Fruit fly (Drosophila melanogaster) whole organism, embryonic: ENCODE results near the gene velo.

Experiments used
- Aef1 ChIP-seq: fragments of 200-800 bp; sonication (Bioruptor generic); IDR thresholded peaks from 3 replicates; pipeline ENCODE4 v1.3.6; 2022; ENCODE audit warnings: missing biosample characterization, missing genetic modification characterization
- Antp ChIP-seq: fragments of 200-800 bp; sonication (Bioruptor generic); optimal IDR thresholded peaks from 3 replicates; lab custom pipeline; 2016; ENCODE audit warnings: missing biosample characterization, missing genetic modification characterization
- Awh ChIP-seq: fragments of 200-800 bp; sonication (Bioruptor generic); IDR thresholded peaks from 2 replicates; pipeline ENCODE4, ENCODE4 v1.3.6; 2022; ENCODE audit warnings: missing biosample characterization, missing genetic modification characterization
- CG1233 ChIP-seq: fragments of 200-800 bp; sonication (Bioruptor generic); optimal IDR thresholded peaks from 4 replicates; lab custom pipeline; 2018; ENCODE audit warnings: missing biosample characterization, mild to moderate bottlenecking, missing genetic modification characterization
- CG13123 ChIP-seq: fragments of 200-800 bp; sonication (Bioruptor generic); optimal IDR thresholded peaks from 2 replicates; lab custom pipeline; 2016; ENCODE audit warnings: missing biosample characterization, missing genetic modification characterization
- CG14667 ChIP-seq: fragments of 200-800 bp; sonication (Bioruptor generic); IDR thresholded peaks from 2 replicates; pipeline ENCODE4 v1.3.6; 2022; ENCODE audit warnings: missing biosample characterization, missing genetic modification characterization
- CG14860 ChIP-seq: fragments of 200-800 bp; sonication (Bioruptor generic); IDR thresholded peaks from 3 replicates; pipeline ENCODE4 v1.3.6; 2022; ENCODE audit warnings: missing biosample characterization, missing genetic modification characterization; ENCODE audit not compliant: partially characterized antibody
- CG1602 ChIP-seq: fragments of 200-800 bp; sonication (Bioruptor generic); optimal IDR thresholded peaks from 3 replicates; lab custom pipeline; 2016; ENCODE audit warnings: missing biosample characterization, missing genetic modification characterization
- CG17186 ChIP-seq: fragments of 200-800 bp; sonication (Bioruptor generic); optimal IDR thresholded peaks from 3 replicates; lab custom pipeline; 2017; ENCODE audit warnings: missing biosample characterization, missing genetic modification reagents, missing genetic modification characterization
- CG2116 ChIP-seq: fragments of 200-800 bp; sonication (Bioruptor generic); optimal IDR thresholded peaks from 3 replicates; lab custom pipeline; 2018; ENCODE audit warnings: missing biosample characterization, mild to moderate bottlenecking, missing genetic modification characterization
- CG34376 ChIP-seq: fragments of 200-800 bp; sonication (Bioruptor generic); optimal IDR thresholded peaks from 2 replicates; lab custom pipeline; 2018; ENCODE audit warnings: missing biosample characterization, mild to moderate bottlenecking, missing genetic modification characterization
- CG7745 ChIP-seq: fragments of 200-800 bp; sonication (Bioruptor generic); optimal IDR thresholded peaks from 2 replicates; lab custom pipeline; 2018; ENCODE audit warnings: missing biosample characterization, mild to moderate bottlenecking, missing genetic modification characterization, moderate library complexity
- CG7839 ChIP-seq: fragments of 200-800 bp; sonication (Bioruptor generic); optimal IDR thresholded peaks from 3 replicates; lab custom pipeline; 2018; ENCODE audit warnings: missing biosample characterization, mild to moderate bottlenecking, missing genetic modification characterization, moderate library complexity
- CG7963 ChIP-seq: fragments of 200-800 bp; sonication (Bioruptor generic); IDR thresholded peaks from 3 replicates; pipeline ENCODE4 v1.3.6; 2022; ENCODE audit warnings: missing biosample characterization, missing genetic modification characterization; ENCODE audit not compliant: partially characterized antibody
- CG8359 ChIP-seq: fragments of 200-800 bp; sonication (Bioruptor generic); optimal IDR thresholded peaks from 2 replicates; lab custom pipeline; 2017; ENCODE audit warnings: missing biosample characterization, mild to moderate bottlenecking, missing genetic modification characterization, borderline replicate concordance
- CG9727 ChIP-seq: fragments of 200-800 bp; sonication (Bioruptor generic); optimal IDR thresholded peaks from 3 replicates; lab custom pipeline; 2017; ENCODE audit warnings: missing biosample characterization, mild to moderate bottlenecking, missing genetic modification characterization
- CoRest ChIP-seq: fragments of 200-800 bp; sonication (Bioruptor generic); optimal IDR thresholded peaks from 3 replicates; lab custom pipeline; 2018; ENCODE audit warnings: missing biosample characterization, mild to moderate bottlenecking, missing genetic modification characterization, moderate library complexity
- ERR ChIP-seq: fragments of 200-800 bp; sonication (Bioruptor generic); optimal IDR thresholded peaks from 2 replicates; lab custom pipeline; 2016; ENCODE audit warnings: missing biosample characterization, missing genetic modification characterization
- Ets65A ChIP-seq: fragments of 200-800 bp; sonication (Bioruptor generic); peaks from one replicate; lab custom pipeline; 2016; ENCODE audit warnings: missing biosample characterization, missing genetic modification characterization
- H2.0 ChIP-seq: fragments of 200-800 bp; sonication (Bioruptor generic); IDR thresholded peaks from 2 replicates; pipeline ENCODE4 v1.3.6; 2022; ENCODE audit warnings: missing biosample characterization, missing genetic modification characterization
- HmgD ChIP-seq: fragments of 200-800 bp; sonication (Bioruptor generic); optimal IDR thresholded peaks from 3 replicates; lab custom pipeline; 2016; ENCODE audit warnings: missing biosample characterization, missing genetic modification characterization
- Hmx ChIP-seq: fragments of 200-800 bp; sonication (Bioruptor generic); optimal IDR thresholded peaks from 2 replicates; lab custom pipeline; 2016; ENCODE audit warnings: missing biosample characterization, missing genetic modification characterization
- Hsf ChIP-seq: fragments of 200-800 bp; sonication (Bioruptor generic); optimal IDR thresholded peaks from 3 replicates; lab custom pipeline; 2016; ENCODE audit warnings: missing biosample characterization, missing genetic modification characterization
- Mes4 ChIP-seq: fragments of 200-800 bp; sonication (Bioruptor generic); optimal IDR thresholded peaks from 2 replicates; lab custom pipeline; 2016; ENCODE audit warnings: missing biosample characterization, missing genetic modification characterization
- NC2β ChIP-seq: fragments of 200-800 bp; sonication (Bioruptor generic); optimal IDR thresholded peaks from 2 replicates; lab custom pipeline; 2016; ENCODE audit warnings: missing biosample characterization, missing genetic modification characterization
- Nf-YC ChIP-seq: fragments of 200-800 bp; optimal IDR thresholded peaks from 3 replicates; lab custom pipeline; 2019; ENCODE audit warnings: missing biosample characterization, mild to moderate bottlenecking, missing genetic modification characterization, moderate library complexity
- NfI ChIP-seq: fragments of 200-800 bp; sonication (Bioruptor generic); optimal IDR thresholded peaks from 3 replicates; lab custom pipeline; 2018; ENCODE audit warnings: missing biosample characterization, mild to moderate bottlenecking, missing genetic modification characterization, moderate library complexity
- Sry-δ ChIP-seq: fragments of 200-800 bp; sonication (Bioruptor generic); optimal IDR thresholded peaks from 2 replicates; lab custom pipeline; 2016; ENCODE audit warnings: missing biosample characterization, missing genetic modification characterization
- bcd ChIP-seq: fragments of 200-800 bp; sonication (Bioruptor generic); optimal IDR thresholded peaks from 2 replicates; lab custom pipeline; 2017; ENCODE audit warnings: missing biosample characterization, mild to moderate bottlenecking, missing genetic modification characterization
- bsh ChIP-seq, 2 experiments: fragments of 200-800 bp; sonication (Bioruptor generic); optimal IDR thresholded peaks; 2 replicates each; lab custom pipeline; 2017 to 2018; ENCODE audit warnings: mild to moderate bottlenecking in 2 of 2, missing biosample characterization in 2 of 2, missing genetic modification characterization in 2 of 2, moderate library complexity in 1 of 2
- crp ChIP-seq, 2 experiments: fragments of 200-800 bp; sonication (Bioruptor generic); optimal IDR thresholded peaks; 2 replicates in 1 of 2; 3 replicates in 1 of 2; lab custom pipeline; 2017; ENCODE audit warnings: missing biosample characterization in 2 of 2, missing genetic modification characterization in 2 of 2, mild to moderate bottlenecking in 1 of 2, moderate library complexity in 1 of 2
- dm ChIP-seq: fragments of 200-800 bp; sonication (Bioruptor generic); optimal IDR thresholded peaks from 3 replicates; lab custom pipeline; 2016; ENCODE audit warnings: missing biosample characterization, missing genetic modification characterization
- dpn ChIP-seq, 2 experiments: fragments of 200-800 bp; sonication (Bioruptor generic); optimal IDR thresholded peaks; 3 replicates each; lab custom pipeline; 2016; ENCODE audit warnings: missing biosample characterization in 2 of 2, missing genetic modification characterization in 2 of 2
- emc ChIP-seq: fragments of 200-800 bp; sonication (Bioruptor generic); optimal IDR thresholded peaks from 2 replicates; lab custom pipeline; 2016; ENCODE audit warnings: missing biosample characterization, missing genetic modification characterization
- gem ChIP-seq: fragments of 200-800 bp; sonication (Bioruptor generic); optimal IDR thresholded peaks from 2 replicates; lab custom pipeline; 2019; ENCODE audit warnings: missing biosample characterization, mild to moderate bottlenecking, missing genetic modification characterization, moderate library complexity
- gro ChIP-seq: fragments of 200-800 bp; sonication (Bioruptor generic); optimal IDR thresholded peaks from 2 replicates; lab custom pipeline; 2016; ENCODE audit warnings: missing biosample characterization, missing genetic modification characterization
- insv ChIP-seq, 2 experiments: fragments of 200-800 bp; sonication (Bioruptor generic); optimal IDR thresholded peaks; 3 replicates each; lab custom pipeline; 2016 to 2018; ENCODE audit warnings: missing biosample characterization in 2 of 2, missing genetic modification characterization in 2 of 2
- mirr ChIP-seq: fragments of 200-800 bp; sonication (Bioruptor generic); optimal IDR thresholded peaks from 3 replicates; lab custom pipeline; 2018; ENCODE audit warnings: missing biosample characterization, mild to moderate bottlenecking, missing genetic modification characterization
- p53 ChIP-seq: fragments of 200-800 bp; sonication (Bioruptor generic); optimal IDR thresholded peaks from 2 replicates; lab custom pipeline; 2016; ENCODE audit warnings: missing biosample characterization, missing genetic modification characterization
- phol ChIP-seq: fragments of 200-800 bp; sonication (Bioruptor generic); optimal IDR thresholded peaks from 3 replicates; lab custom pipeline; 2018; ENCODE audit warnings: missing biosample characterization, mild to moderate bottlenecking, missing genetic modification characterization, moderate library complexity
- ranshi ChIP-seq: fragments of 200-800 bp; sonication (Bioruptor generic); IDR thresholded peaks from 2 replicates; pipeline ENCODE4 v1.3.6; 2022; ENCODE audit warnings: missing biosample characterization, missing genetic modification characterization
- run ChIP-seq: fragments of 200-800 bp; sonication (Bioruptor generic); optimal IDR thresholded peaks from 3 replicates; lab custom pipeline; 2018; ENCODE audit warnings: missing biosample characterization, mild to moderate bottlenecking, missing genetic modification characterization
- schlank ChIP-seq: fragments of 200-800 bp; sonication (Bioruptor generic); optimal IDR thresholded peaks from 2 replicates; lab custom pipeline; 2018; ENCODE audit warnings: missing biosample characterization, mild to moderate bottlenecking, missing genetic modification characterization
- slp2 ChIP-seq: fragments of 200-800 bp; sonication (Bioruptor generic); optimal IDR thresholded peaks from 2 replicates; lab custom pipeline; 2016; ENCODE audit warnings: missing biosample characterization, missing genetic modification characterization
- sob ChIP-seq: fragments of 200-800 bp; sonication (Bioruptor generic); IDR thresholded peaks from 2 replicates; pipeline ENCODE4 v1.3.6; 2022; ENCODE audit warnings: missing biosample characterization, missing genetic modification characterization
- stwl ChIP-seq: fragments of 200-800 bp; sonication (Bioruptor generic); optimal IDR thresholded peaks from 3 replicates; lab custom pipeline; 2018; ENCODE audit warnings: missing biosample characterization, mild to moderate bottlenecking, missing genetic modification characterization, moderate library complexity
- trem ChIP-seq: fragments of 200-800 bp; optimal IDR thresholded peaks from 3 replicates; lab custom pipeline; 2019; ENCODE audit warnings: missing biosample characterization, mild to moderate bottlenecking, missing genetic modification characterization, moderate library complexity
- zfh1 ChIP-seq: fragments of 200-800 bp; sonication (Bioruptor generic); IDR thresholded peaks from 3 replicates; pipeline ENCODE4 v1.3.6; 2022; ENCODE audit warnings: missing biosample characterization, missing genetic modification characterization

velo gene

DNA sequence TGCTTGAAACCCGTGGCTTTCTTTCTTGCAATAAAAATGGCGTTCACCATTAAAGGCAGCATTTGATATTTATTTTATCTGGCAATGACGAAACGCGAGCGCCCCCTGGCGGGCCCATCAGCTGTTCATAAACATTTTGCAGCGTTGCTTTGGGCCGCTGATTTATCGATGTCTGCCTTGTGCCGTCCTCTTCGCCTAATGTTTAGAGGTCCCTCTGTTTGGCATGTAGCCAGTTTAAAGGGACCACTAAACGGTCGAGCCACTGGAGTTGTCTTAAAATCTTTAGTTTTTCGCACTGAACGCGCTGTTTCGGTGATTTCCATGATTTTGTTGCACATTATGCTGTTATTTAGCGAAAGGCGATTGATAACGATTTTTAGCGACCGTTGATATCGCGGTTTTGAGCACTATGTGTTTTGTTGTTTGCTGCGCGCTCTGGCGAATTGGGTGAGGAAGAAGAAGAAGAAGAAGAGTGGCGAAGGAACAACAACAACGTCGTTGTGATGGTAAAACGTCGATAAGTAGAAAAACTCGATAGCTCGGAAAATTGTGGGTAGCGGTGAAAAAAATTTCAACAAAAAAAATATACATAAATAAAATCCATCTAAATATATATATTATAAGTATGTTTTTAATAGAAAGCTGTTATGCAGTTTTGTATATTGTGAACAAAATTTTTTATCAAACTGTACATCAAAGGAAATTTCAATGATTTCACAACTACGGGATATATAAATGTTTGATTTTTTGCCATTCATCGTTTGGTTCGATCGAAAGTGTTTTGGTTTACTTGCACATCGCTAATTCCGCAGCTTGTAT, at the start of gene velo, which contains the start of gene Sbds (continued):
- TF ChIP-seq insv (GFP tag; optimal IDR thresholded peaks at IDR 0.05; lab: Kevin White, UChicago) = peak in 1 of 2 experiments; percentile 35
- peak; percentile 57 for TF ChIP-seq HmgD (GFP tag; lab: Kevin White, UChicago)
- TF ChIP-seq Aef1 (GFP tag; lab: Robert Waterston, UW) = peak; percentile 75
- no peak for TF ChIP-seq run (tag; lab: Kevin White, UChicago)
- TF ChIP-seq zfh1 = no peak
- peak in 1 of 2 experiments; percentile 20 for TF ChIP-seq bsh (GFP tag; optimal IDR thresholded peaks at IDR 0.05; lab: Kevin White, UChicago)
- peak; percentile 9 for TF ChIP-seq CG1233 (GFP tag; lab: Kevin White, UChicago)
- 0 out of 2 replicates have a peak, but pooled peaks have one; percentile 39 for TF ChIP-seq CG14667 (GFP tag; lab: Robert Waterston, UW)
- TF ChIP-seq Mes4 = peak; percentile 9
- peak; percentile 82 for TF ChIP-seq Sry-δ
- TF ChIP-seq Nf-YC (tag; lab: Kevin White, UChicago) = peak; percentile 67
- TF ChIP-seq CG8359 (GFP tag; lab: Kevin White, UChicago) = no peak
- TF ChIP-seq ERR (GFP tag; lab: Kevin White, UChicago) = peak; percentile 14
- peak; percentile 42 for TF ChIP-seq mirr
- peak; percentile 0 for TF ChIP-seq CG34376 (GFP tag; lab: Kevin White, UChicago)
- TF ChIP-seq phol (tag; lab: Kevin White, UChicago) = peak; percentile 99
- TF ChIP-seq sob (GFP tag; lab: Robert Waterston, UW) = peak; percentile 42; the same call in 1 of the 2 replicates
- no peak for TF ChIP-seq CG13123 (GFP tag; lab: Kevin White, UChicago)
- peak; percentile 48 for TF ChIP-seq Antp (GFP tag; lab: Kevin White, UChicago)
- TF ChIP-seq trem = peak; percentile 48
- TF ChIP-seq CG7839 (tag; lab: Kevin White, UChicago) = peak; percentile 49
- peak; percentile 60 for TF ChIP-seq CoRest (tag; lab: Kevin White, UChicago)
- no peak for TF ChIP-seq Hsf (GFP tag; lab: Kevin White, UChicago)
- TF ChIP-seq Awh (GFP tag; lab: Robert Waterston, UW) = 0 out of 2 replicates have a peak, but pooled peaks have one; percentile 25
- no peak for TF ChIP-seq CG7745 (tag; lab: Kevin White, UChicago)
- TF ChIP-seq bcd (GFP tag; lab: Kevin White, UChicago) = peak; percentile 24
- TF ChIP-seq slp2 = no peak
- peak; percentile 77 for TF ChIP-seq dm
- TF ChIP-seq gro = peak; percentile 24
- peak in 1 of 2 experiments; percentile 83 for TF ChIP-seq crp (GFP tag; optimal IDR thresholded peaks at IDR 0.05; lab: Kevin White, UChicago)
- TF ChIP-seq NC2β (GFP tag; lab: Kevin White, UChicago) = peak; percentile 28
- TF ChIP-seq CG14860 (GFP tag; lab: Robert Waterston, UW) = peak; percentile 25; the same call in 1 of the 3 replicates
- TF ChIP-seq CG2116 (GFP tag; lab: Kevin White, UChicago) = peak; percentile 98
- TF ChIP-seq schlank (tag; lab: Kevin White, UChicago) = no peak
- peak; percentile 45 for TF ChIP-seq Ets65A
- peak; percentile 62 for TF ChIP-seq NfI
- TF ChIP-seq Hmx (GFP tag; lab: Kevin White, UChicago) = no peak
- peak; percentile 34 for TF ChIP-seq CG1602 (GFP tag; lab: Kevin White, UChicago)
- peak; percentile 0 for TF ChIP-seq CG17186 (GFP tag; lab: Kevin White, UChicago)
- TF ChIP-seq H2.0 (GFP tag; lab: Robert Waterston, UW) = no peak
- peak; percentile 2 for TF ChIP-seq p53 (GFP tag; lab: Kevin White, UChicago)
- peak; percentile 52 for TF ChIP-seq CG9727 (GFP tag; lab: Kevin White, UChicago)
- peak; percentile 32 to 44 for TF ChIP-seq dpn (GFP tag; optimal IDR thresholded peaks at IDR 0.05; lab: Kevin White, UChicago)
- TF ChIP-seq emc (GFP tag; lab: Kevin White, UChicago) = no peak
- TF ChIP-seq ranshi = 0 out of 2 replicates have a peak, but pooled peaks have one; percentile 8
- TF ChIP-seq gem (tag; lab: Kevin White, UChicago) = peak; percentile 72
- 0 out of 3 replicates have a peak, but pooled peaks have one; percentile 10 for TF ChIP-seq CG7963 (GFP tag; lab: Robert Waterston, UW)
- TF ChIP-seq stwl (tag; lab: Kevin White, UChicago) = peak; percentile 60
